Worm (Caenorhabditis elegans) whole organism, L4 larva: ENCODE data around the gene Y38H6C.8.

Source experiments
- F37D6.2 ChIP-seq: sonication (generic microtip); optimal IDR thresholded peaks from 2 replicates; lab custom pipeline; 2016; ENCODE audit warnings: mild to moderate bottlenecking, missing genetic modification characterization, missing compliant biosample characterization
- R02D3.7 ChIP-seq: fragments of 150-350 bp; sonication (generic microtip); optimal IDR thresholded peaks from 3 replicates; lab custom pipeline; 2014; ENCODE audit warnings: missing biosample characterization, missing genetic modification characterization
- T20F7.1 ChIP-seq: fragments of 200-800 bp; sonication (Bioruptor generic); optimal IDR thresholded peaks from 2 replicates; lab custom pipeline; 2018; ENCODE audit warnings: mild to moderate bottlenecking, missing genetic modification characterization, missing compliant biosample characterization
- ZK337.2 ChIP-seq: fragments of 200-800 bp; sonication (Bioruptor generic); IDR thresholded peaks from 2 replicates; pipeline ENCODE4 v1.3.6; 2022; ENCODE audit warnings: missing genetic modification reagents, missing genetic modification characterization, missing compliant biosample characterization
- aly-2 ChIP-seq: sonication (generic microtip); optimal IDR thresholded peaks from 2 replicates; lab custom pipeline; 2018; ENCODE audit warnings: missing biosample characterization, missing genetic modification characterization
- ceh-32 ChIP-seq: sonication (generic microtip); optimal IDR thresholded peaks from 2 replicates; lab custom pipeline; 2016; ENCODE audit warnings: mild to moderate bottlenecking, missing genetic modification characterization, missing compliant biosample characterization; ENCODE audit not compliant: poor library complexity
- ceh-62 ChIP-seq: sonication (generic microtip); optimal IDR thresholded peaks from 2 replicates; lab custom pipeline; 2017; ENCODE audit warnings: missing biosample characterization, missing genetic modification characterization
- cey-2 ChIP-seq: sonication (generic microtip); optimal IDR thresholded peaks from 3 replicates; lab custom pipeline; 2017; ENCODE audit warnings: missing genetic modification characterization, mild to moderate bottlenecking, missing compliant biosample characterization, antibody characterized with exemption, borderline replicate concordance; ENCODE audit not compliant: insufficient read depth
- ctbp-1 ChIP-seq: fragments of 200-800 bp; sonication (Bioruptor generic); IDR thresholded peaks from 2 replicates; pipeline ENCODE4 v1.3.6; 2022; ENCODE audit warnings: missing genetic modification reagents, missing genetic modification characterization, missing compliant biosample characterization
- daf-16 ChIP-seq, 3 experiments: sonication (generic microtip); optimal IDR thresholded peaks; 2 replicates each; lab custom pipeline; 2016 to 2017; ENCODE audit warnings: missing genetic modification characterization in 3 of 3, missing genetic modification reagents in 3 of 3, mild to moderate bottlenecking in 2 of 3, missing compliant biosample characterization in 2 of 3, missing biosample characterization in 1 of 3, moderate library complexity in 1 of 3
- dmd-6 ChIP-seq: fragments of 200-800 bp; sonication (Bioruptor generic); IDR thresholded peaks from 2 replicates; pipeline ENCODE4 v1.3.6; 2022; ENCODE audit warnings: missing genetic modification reagents, missing genetic modification characterization, missing compliant biosample characterization
- dmd-8 ChIP-seq: fragments of 200-800 bp; sonication (Bioruptor generic); IDR thresholded peaks from 2 replicates; pipeline ENCODE4 v1.3.6; 2022; ENCODE audit warnings: missing genetic modification characterization, missing compliant biosample characterization
- dmd-9 ChIP-seq: fragments of 200-800 bp; sonication (Bioruptor generic); IDR thresholded peaks from 2 replicates; pipeline ENCODE4 v1.3.6; 2022; ENCODE audit warnings: missing genetic modification reagents, missing genetic modification characterization, missing compliant biosample characterization
- egl-43 ChIP-seq: fragments of 200-800 bp; sonication (Bioruptor generic); IDR thresholded peaks from 2 replicates; pipeline ENCODE4 v1.3.6; 2022; ENCODE audit warnings: missing genetic modification reagents, missing genetic modification characterization, missing compliant biosample characterization
- fkh-10 ChIP-seq: fragments of 150-350 bp; optimal IDR thresholded peaks from 2 replicates; lab custom pipeline; 2014; ENCODE audit warnings: missing biosample characterization, missing genetic modification reagents, missing genetic modification characterization
- hmg-1.1 ChIP-seq: fragments of 200-800 bp; sonication (Bioruptor generic); IDR thresholded peaks from 2 replicates; pipeline ENCODE4 v1.3.6; 2022; ENCODE audit warnings: missing genetic modification reagents, missing genetic modification characterization, missing compliant biosample characterization
- jun-1 ChIP-seq: fragments of 150-350 bp; optimal IDR thresholded peaks from 2 replicates; lab custom pipeline; 2014; ENCODE audit warnings: missing biosample characterization, missing genetic modification reagents, missing genetic modification characterization
- lin-38 ChIP-seq: fragments of 200-800 bp; sonication (Bioruptor generic); IDR thresholded peaks from 2 replicates; pipeline ENCODE4 v1.3.6; 2022; ENCODE audit warnings: missing genetic modification reagents, missing genetic modification characterization, missing compliant biosample characterization
- lir-3 ChIP-seq: sonication (generic microtip); optimal IDR thresholded peaks from 2 replicates; lab custom pipeline; 2016; ENCODE audit warnings: mild to moderate bottlenecking, missing genetic modification characterization, missing compliant biosample characterization
- lsy-2 ChIP-seq, 2 experiments: fragments of 150-350 bp in 1 of 2; sonication (generic microtip) in 1 of 2; optimal IDR thresholded peaks; 2 replicates each; lab custom pipeline; 2014 to 2017; ENCODE audit warnings: missing biosample characterization in 2 of 2, missing genetic modification characterization in 2 of 2
- madf-9 ChIP-seq: fragments of 200-800 bp; sonication (Bioruptor generic); conservative IDR thresholded peaks from 2 replicates; pipeline ENCODE4 v1.3.6; 2022; ENCODE audit warnings: missing genetic modification reagents, missing genetic modification characterization, missing compliant biosample characterization
- mdl-1 ChIP-seq, 2 experiments: fragments of 150-350 bp in 1 of 2; sonication (generic microtip) in 1 of 2; optimal IDR thresholded peaks; 2 replicates each; lab custom pipeline; 2014 to 2017; ENCODE audit warnings: missing biosample characterization in 2 of 2, missing genetic modification characterization in 2 of 2
- mxl-2 ChIP-seq: fragments of 200-800 bp; sonication (Bioruptor generic); conservative IDR thresholded peaks from 2 replicates; pipeline ENCODE4 v1.3.6; 2022; ENCODE audit warnings: missing genetic modification reagents, missing genetic modification characterization, missing compliant biosample characterization
- mxl-3 ChIP-seq: fragments of 200-800 bp; sonication (Bioruptor generic); optimal IDR thresholded peaks from 2 replicates; lab custom pipeline; 2018; ENCODE audit warnings: mild to moderate bottlenecking, missing genetic modification characterization, missing compliant biosample characterization
- nhr-11 ChIP-seq: fragments of 150-350 bp; optimal IDR thresholded peaks from 2 replicates; lab custom pipeline; 2014; ENCODE audit warnings: missing biosample characterization, missing genetic modification characterization
- nhr-111 ChIP-seq: fragments of 200-800 bp; sonication (Bioruptor generic); optimal IDR thresholded peaks from 2 replicates; lab custom pipeline; 2018; ENCODE audit warnings: mild to moderate bottlenecking, missing genetic modification characterization, missing compliant biosample characterization
- nhr-28 ChIP-seq: fragments of 150-350 bp; optimal IDR thresholded peaks from 2 replicates; lab custom pipeline; 2014; ENCODE audit warnings: missing biosample characterization, missing genetic modification characterization
- nhr-42 ChIP-seq: fragments of 200-800 bp; sonication (Bioruptor generic); IDR thresholded peaks from 2 replicates; pipeline ENCODE4 v1.3.6; 2022; ENCODE audit warnings: missing genetic modification characterization, missing compliant biosample characterization
- nhr-48 ChIP-seq: sonication (generic microtip); optimal IDR thresholded peaks from 2 replicates; lab custom pipeline; 2016; ENCODE audit warnings: mild to moderate bottlenecking, missing genetic modification characterization, missing compliant biosample characterization
- nhr-6 ChIP-seq: fragments of 150-350 bp; optimal IDR thresholded peaks from 2 replicates; lab custom pipeline; 2014; ENCODE audit warnings: missing biosample characterization, missing genetic modification characterization
- nhr-77 ChIP-seq: fragments of 150-350 bp; optimal IDR thresholded peaks from 2 replicates; lab custom pipeline; 2014; ENCODE audit warnings: missing biosample characterization, missing genetic modification characterization
- php-3 ChIP-seq: fragments of 200-800 bp; sonication (Bioruptor generic); IDR thresholded peaks from 2 replicates; pipeline ENCODE4 v1.3.6; 2022; ENCODE audit warnings: missing genetic modification reagents, missing genetic modification characterization, missing compliant biosample characterization
- pqm-1 ChIP-seq: sonication (generic microtip); optimal IDR thresholded peaks from 2 replicates; lab custom pipeline; 2017; ENCODE audit warnings: missing biosample characterization, missing genetic modification characterization
- saeg-2 ChIP-seq: fragments of 200-800 bp; sonication (Bioruptor generic); IDR thresholded peaks from 2 replicates; pipeline ENCODE4 v1.3.6; 2022; ENCODE audit warnings: missing genetic modification reagents, missing genetic modification characterization, missing compliant biosample characterization
- skn-1 ChIP-seq: fragments of 150-350 bp; optimal IDR thresholded peaks from 2 replicates; lab custom pipeline; 2014; ENCODE audit warnings: missing biosample characterization, missing genetic modification characterization
- tra-1 ChIP-seq: fragments of 200-800 bp; sonication (Bioruptor generic); IDR thresholded peaks from 2 replicates; pipeline ENCODE4 v1.3.6; 2022; ENCODE audit warnings: missing genetic modification reagents, missing genetic modification characterization, missing compliant biosample characterization
- unc-39 ChIP-seq: sonication (generic microtip); optimal IDR thresholded peaks from 2 replicates; lab custom pipeline; 2017; ENCODE audit warnings: missing biosample characterization, missing genetic modification characterization
- vab-7 ChIP-seq: fragments of 200-800 bp; sonication (Bioruptor generic); IDR thresholded peaks from 2 replicates; pipeline ENCODE4 v1.3.6; 2022; ENCODE audit warnings: missing genetic modification reagents, missing genetic modification characterization, missing compliant biosample characterization

Gene Y38H6C.8

DNA sequence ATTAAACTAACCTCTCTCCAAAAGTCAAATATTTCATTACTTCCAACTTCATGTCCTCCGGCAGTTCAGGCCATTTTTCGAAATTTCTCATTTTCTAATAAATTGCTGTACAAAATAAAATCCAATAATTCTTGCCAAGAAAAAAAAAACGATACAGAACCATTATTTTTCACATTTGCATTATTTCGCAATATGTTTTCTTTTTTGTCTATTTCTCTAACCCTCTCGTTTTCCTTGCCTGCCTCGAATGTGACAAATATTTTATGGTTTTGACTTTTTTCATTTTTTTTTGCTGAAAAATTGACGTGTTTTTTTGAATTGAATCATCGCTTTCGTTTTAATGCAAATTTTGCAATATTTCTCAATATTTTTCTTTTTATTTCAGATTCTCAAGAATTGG, 8.5 kb downstream of the Y38H6C.8 start, which contains the start of the genes Y38H6C.9 and fbxa-150:
Y38H6C.9 (minus strand) TSS at position 52 of the 400 bp plus-strand sequence.
fbxa-150 (plus strand) TSS at position 380 of the 400 bp plus-strand sequence.
- no peak for TF ChIP-seq T20F7.1
- peak; percentile 26 for TF ChIP-seq fkh-10 (GFP tag; lab: Kevin White, UChicago)
- TF ChIP-seq aly-2 (tag; lab: Kevin White, UChicago), result no peak
- TF ChIP-seq unc-39 (tag; lab: Kevin White, UChicago), result no peak
- TF ChIP-seq vab-7 (GFP tag; lab: Robert Waterston, UW), result no peak
- TF ChIP-seq egl-43, result no peak
- no peak for TF ChIP-seq nhr-77 (tag; lab: Kevin White, UChicago)
- no peak for TF ChIP-seq R02D3.7 (tag; lab: Kevin White, UChicago)
- no peak for TF ChIP-seq ctbp-1 (GFP tag; lab: Robert Waterston, UW)
- TF ChIP-seq saeg-2, result no peak
- no peak for TF ChIP-seq daf-16 (GFP tag; optimal IDR thresholded peaks at IDR 0.05; lab: Kevin White, UChicago)
- TF ChIP-seq daf-16 (tag; optimal IDR thresholded peaks at IDR 0.05; lab: Kevin White, UChicago), result peak; percentile 34

DNA sequence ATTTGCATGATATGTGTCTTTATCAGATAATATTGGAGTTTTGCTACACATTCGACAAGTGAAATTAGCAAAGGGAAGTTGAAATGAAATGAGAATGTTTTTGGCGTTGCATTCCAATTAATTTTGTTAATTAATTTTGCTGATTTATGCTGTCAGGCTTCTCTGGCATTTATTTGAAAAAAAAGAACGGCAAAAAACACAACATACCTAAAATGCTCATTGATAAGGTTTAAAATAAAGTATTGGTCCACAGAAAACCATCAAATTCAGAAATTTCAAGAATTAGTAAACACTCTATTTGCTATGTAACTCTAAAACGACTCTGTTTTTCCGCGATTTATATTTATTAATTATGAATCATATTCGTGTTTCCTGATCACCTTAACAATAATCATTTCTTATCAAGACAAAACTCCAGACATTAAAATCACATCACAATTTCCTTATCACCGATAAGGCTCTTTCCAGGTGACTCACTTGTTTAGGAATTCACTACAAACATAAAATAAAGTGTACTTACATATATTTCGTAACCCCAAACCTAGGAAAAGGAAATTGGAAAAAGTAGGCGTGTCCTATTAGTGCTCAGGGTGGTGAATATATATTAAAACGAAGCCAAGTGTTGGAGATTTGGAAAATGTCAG, 12.2 kb downstream of the Y38H6C.8 start, which contains the start of the genes srh-166 and Y38H6C.24:
srh-166 (minus strand) TSS at position 51 of the 644 bp plus-strand sequence.
Y38H6C.24 (plus strand) TSS at position 620 of the 644 bp plus-strand sequence.
- TF ChIP-seq ceh-62 (tag; lab: Kevin White, UChicago) (no peak), dmd-6 (peak; percentile 44; the same call in 1 of the 2 replicates), skn-1 (no peak), pqm-1 (tag; lab: Kevin White, UChicago) (peak; percentile 81), nhr-11 (no peak), dmd-9 (no peak), lsy-2 (tag; optimal IDR thresholded peaks at IDR 0.05; lab: Kevin White, UChicago) (no peak), mxl-3 (GFP tag; lab: Kevin White, UChicago) (no peak), nhr-28 (tag; lab: Kevin White, UChicago) (peak; percentile 84), nhr-42 (no peak), nhr-6 (tag; lab: Kevin White, UChicago) (peak; percentile 15), daf-16 (GFP tag; optimal IDR thresholded peaks at IDR 0.05; lab: Kevin White, UChicago) (no peak), daf-16 (tag; optimal IDR thresholded peaks at IDR 0.05; lab: Kevin White, UChicago) (peak; percentile 60), mdl-1 (tag; optimal IDR thresholded peaks at IDR 0.05; lab: Kevin White, UChicago) (no peak), cey-2 (tag; lab: Kevin White, UChicago) (no peak), tra-1 (GFP tag; lab: Robert Waterston, UW) (no peak), lin-38 (no peak), ZK337.2 (GFP tag; lab: Robert Waterston, UW) (no peak), php-3 (GFP tag; lab: Robert Waterston, UW) (peak; percentile 68), F37D6.2 (tag; lab: Kevin White, UChicago) (no peak), nhr-48 (tag; lab: Kevin White, UChicago) (no peak), jun-1 (tag; lab: Kevin White, UChicago) (no peak), nhr-111 (GFP tag; lab: Kevin White, UChicago) (no peak), lir-3 (tag; lab: Kevin White, UChicago) (no peak), mxl-2 (no peak), hmg-1.1 (no peak), ceh-32 (tag; lab: Kevin White, UChicago) (no peak), madf-9 (GFP tag; lab: Robert Waterston, UW) (no peak)

- no peak for TF ChIP-seq dmd-8 (GFP tag; lab: Robert Waterston, UW)
Observed at ce11 chrV:20527493-20527892, 13.7 kb downstream of the Y38H6C.8 start, which contains the start of gene Y38H6C.13. Gene Y38H6C.13 (plus strand): TSS chrV:20527793.
